Worm (Caenorhabditis elegans): ENCODE results near the gene cyn-16.

cyn-16 gene

DNA sequence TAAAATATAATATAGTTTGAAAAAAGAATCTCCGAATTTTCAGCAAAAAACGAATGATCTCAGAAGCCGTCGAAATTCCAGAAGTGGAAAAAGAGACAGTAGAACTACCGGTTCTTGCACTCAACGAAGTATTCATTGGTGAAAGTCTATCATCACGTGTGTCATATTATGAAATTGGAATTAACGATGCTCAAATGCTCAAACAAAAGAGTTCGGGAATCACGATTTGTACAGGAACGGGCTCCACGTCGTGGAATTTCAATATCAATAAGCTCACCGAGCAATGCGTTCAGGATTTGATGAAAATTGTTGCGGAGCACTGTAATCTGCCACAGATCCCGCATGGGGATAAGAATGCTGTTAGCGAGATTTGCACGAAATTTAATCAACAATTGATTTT lies 21.8 kb upstream of the cyn-16 start:
- TF ChIP-seq elt-1 (tag; optimal IDR thresholded peaks at IDR 0.05): no peak
- TF ChIP-seq pha-4 (tag; optimal IDR thresholded peaks at IDR 0.05): no peak
- peak; percentile 35 for TF ChIP-seq lsy-12 (tag; optimal IDR thresholded peaks at IDR 0.05)
- TF ChIP-seq unc-62 (GFP tag; optimal IDR thresholded peaks at IDR 0.05): no peak
- no peak for TF ChIP-seq jun-1 (tag; optimal IDR thresholded peaks at IDR 0.05)
- peak; percentile 33 for TF ChIP-seq nhr-43 (tag; optimal IDR thresholded peaks at IDR 0.05; ENCODE audit: poor library complexity, severe bottlenecking)
- TF ChIP-seq ama-1 (optimal IDR thresholded peaks at IDR 0.05): peak; percentile 83

DNA sequence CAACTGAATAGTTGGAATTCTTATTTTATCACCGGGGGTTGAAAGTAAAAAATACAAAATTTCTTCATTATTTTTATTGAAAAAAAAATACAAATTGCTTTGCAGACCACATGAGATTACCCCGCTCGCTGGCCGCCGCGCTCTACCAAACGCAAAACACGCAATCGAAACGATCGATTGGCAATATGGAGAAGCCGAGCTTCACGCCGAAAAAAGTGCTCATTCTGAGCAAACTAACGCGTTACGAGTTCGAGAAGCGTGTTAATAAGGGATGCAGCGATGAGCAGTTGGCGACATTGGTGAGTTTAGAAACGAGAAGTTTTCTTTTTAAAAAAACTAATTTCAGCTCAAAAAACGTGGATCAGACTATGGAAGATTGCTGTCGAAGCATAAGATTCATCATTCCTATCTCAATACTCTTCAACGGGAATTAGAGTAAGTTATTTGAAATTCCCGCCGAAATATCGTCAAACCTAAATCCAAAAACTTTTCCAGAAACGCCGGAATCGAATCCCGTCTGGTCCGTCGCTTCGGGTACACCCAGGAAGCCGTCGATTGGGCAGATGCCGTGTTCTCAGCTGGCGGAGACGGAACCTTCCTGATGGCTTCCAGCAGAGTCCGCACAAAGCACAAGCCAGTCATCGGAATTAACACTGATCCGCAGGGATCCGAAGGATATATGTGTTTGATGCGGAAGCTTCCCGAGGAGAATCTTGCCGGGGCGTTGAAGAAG lies 19.0 kb upstream of the cyn-16 start:
- TF ChIP-seq ama-1 (optimal IDR thresholded peaks at IDR 0.05) (peak; percentile 67), daf-12 (tag; optimal IDR thresholded peaks at IDR 0.05) (no peak), nhr-43 (tag; optimal IDR thresholded peaks at IDR 0.05; ENCODE audit: poor library complexity, severe bottlenecking) (peak; percentile 58), lsy-12 (tag; optimal IDR thresholded peaks at IDR 0.05) (peak; percentile 36)

DNA sequence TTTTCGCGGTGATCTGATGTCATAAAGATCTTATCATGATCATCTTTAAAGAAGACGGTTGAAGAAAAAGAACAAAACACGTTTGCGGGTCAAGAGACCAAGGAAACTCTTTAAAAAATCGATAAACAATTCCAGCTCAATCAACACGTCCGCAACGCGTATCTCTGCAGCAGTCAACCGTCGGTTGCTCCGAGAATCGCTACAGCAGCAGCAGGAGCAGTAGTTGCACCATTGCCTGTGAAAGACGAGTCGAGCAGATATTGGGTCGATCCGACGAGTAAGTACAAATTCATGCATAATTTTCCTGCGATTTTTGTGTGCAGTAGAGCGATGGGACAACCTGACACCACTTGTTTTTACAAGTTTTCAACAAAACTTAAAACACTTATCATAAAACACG lies 18.0 kb upstream of the cyn-16 start:
- TF ChIP-seq nhr-43 (tag; optimal IDR thresholded peaks at IDR 0.05; ENCODE audit: poor library complexity, severe bottlenecking) (peak; percentile 32), ama-1 (optimal IDR thresholded peaks at IDR 0.05) (peak; percentile 78), nfya-1 (tag; optimal IDR thresholded peaks at IDR 0.05; ENCODE audit: insufficient read depth) (peak; percentile 6), ztf-4 (tag; optimal IDR thresholded peaks at IDR 0.05) (no peak)

DNA sequence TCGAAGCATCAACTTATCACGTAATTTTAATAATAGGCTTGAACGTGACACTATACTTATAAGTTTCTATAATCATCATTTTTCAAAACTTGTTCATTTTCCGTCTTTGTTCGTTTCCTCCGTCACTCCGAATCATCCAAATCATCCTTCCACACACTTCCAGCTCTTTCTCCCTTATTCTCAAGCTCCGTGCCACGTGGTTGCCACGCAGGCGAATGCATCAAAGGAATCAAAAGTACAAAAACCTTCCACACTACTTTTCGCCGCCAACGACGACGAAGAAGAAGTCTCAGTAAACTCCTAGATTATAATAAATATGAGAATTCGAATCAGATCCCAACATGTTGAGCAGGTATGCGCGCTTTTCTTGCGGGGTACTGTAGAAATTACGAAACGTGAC lies 17.6 kb upstream of the cyn-16 start:
- TF ChIP-seq ama-1 (optimal IDR thresholded peaks at IDR 0.05) (peak; percentile 70), ztf-4 (tag; optimal IDR thresholded peaks at IDR 0.05) (no peak)

DNA sequence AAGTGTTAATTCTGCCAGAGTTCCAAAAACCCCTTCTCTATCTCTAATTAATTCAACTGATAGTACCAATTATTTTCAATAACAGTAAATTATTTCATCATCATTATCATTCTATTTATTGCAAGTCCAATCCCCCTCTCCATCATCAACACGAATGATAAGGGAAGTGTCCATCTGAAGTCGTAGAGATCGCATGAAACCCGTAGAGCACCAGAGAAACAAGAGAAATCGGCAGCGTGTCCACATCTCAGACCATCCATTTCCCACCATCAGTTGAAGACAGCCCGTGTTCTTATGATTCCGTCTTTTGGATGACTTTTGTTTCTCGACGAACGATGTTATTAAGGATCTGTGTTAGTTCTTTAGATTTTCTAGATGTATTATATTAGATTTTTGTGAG lies 16.9 kb upstream of the cyn-16 start:
- TF ChIP-seq nhr-23 (tag; optimal IDR thresholded peaks at IDR 0.05) (peak; percentile 70), nhr-28 (tag; optimal IDR thresholded peaks at IDR 0.05) (no peak), elt-3 (tag; optimal IDR thresholded peaks at IDR 0.05) (peak in 2 of 3 experiments; percentile 40 to 85), fkh-10 (GFP tag; optimal IDR thresholded peaks at IDR 0.05) (no peak), nhr-43 (tag; optimal IDR thresholded peaks at IDR 0.05; ENCODE audit: poor library complexity, severe bottlenecking) (peak; percentile 33)

DNA sequence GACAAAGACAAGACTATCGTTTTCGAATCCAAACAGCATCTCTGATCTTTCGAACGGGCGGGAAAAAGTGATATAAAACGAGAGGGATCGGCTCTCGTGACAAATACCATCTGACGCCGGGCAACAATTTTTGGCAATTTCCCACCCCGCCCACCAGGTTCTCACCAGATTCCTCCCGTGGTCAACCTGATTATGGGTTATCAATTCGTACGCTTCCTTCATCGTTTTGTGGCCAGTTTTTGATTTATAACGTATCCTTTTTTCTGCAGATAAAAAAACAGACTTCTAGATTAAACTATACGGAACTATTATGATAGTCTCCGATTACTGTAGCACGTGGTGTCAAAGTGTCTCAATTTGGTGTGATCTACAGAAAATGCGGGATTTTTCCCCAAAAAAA lies 16.4 kb upstream of the cyn-16 start:
- TF ChIP-seq ZK546.5 (tag; optimal IDR thresholded peaks at IDR 0.05) (no peak), hmg-11 (tag; optimal IDR thresholded peaks at IDR 0.05) (no peak), ztf-11 (tag; optimal IDR thresholded peaks at IDR 0.05) (no peak), nhr-25 (tag; optimal IDR thresholded peaks at IDR 0.05) (no peak), pha-4 (tag; optimal IDR thresholded peaks at IDR 0.05) (no peak), jun-1 (tag; optimal IDR thresholded peaks at IDR 0.05) (peak; percentile 46), mdl-1 (tag; optimal IDR thresholded peaks at IDR 0.05) (no peak), ceh-16 (tag; optimal IDR thresholded peaks at IDR 0.05) (no peak), egl-5 (tag; optimal IDR thresholded peaks at IDR 0.05) (no peak), elt-3 (tag; optimal IDR thresholded peaks at IDR 0.05) (no peak), lin-39 (tag; optimal IDR thresholded peaks at IDR 0.05) (no peak), elt-1 (tag; optimal IDR thresholded peaks at IDR 0.05) (no peak), nhr-28 (tag; optimal IDR thresholded peaks at IDR 0.05) (no peak), ceh-28 (tag; optimal IDR thresholded peaks at IDR 0.05) (no peak), daf-12 (tag; optimal IDR thresholded peaks at IDR 0.05) (no peak), nhr-43 (tag; optimal IDR thresholded peaks at IDR 0.05; ENCODE audit: poor library complexity, severe bottlenecking) (peak; percentile 82), fos-1 (tag; optimal IDR thresholded peaks at IDR 0.05) (no peak), ceh-9 (tag; optimal IDR thresholded peaks at IDR 0.05) (no peak), nhr-67 (tag; optimal IDR thresholded peaks at IDR 0.05) (no peak), nfya-1 (tag; optimal IDR thresholded peaks at IDR 0.05; ENCODE audit: insufficient read depth) (no peak), ama-1 (optimal IDR thresholded peaks at IDR 0.05) (peak; percentile 15)

DNA sequence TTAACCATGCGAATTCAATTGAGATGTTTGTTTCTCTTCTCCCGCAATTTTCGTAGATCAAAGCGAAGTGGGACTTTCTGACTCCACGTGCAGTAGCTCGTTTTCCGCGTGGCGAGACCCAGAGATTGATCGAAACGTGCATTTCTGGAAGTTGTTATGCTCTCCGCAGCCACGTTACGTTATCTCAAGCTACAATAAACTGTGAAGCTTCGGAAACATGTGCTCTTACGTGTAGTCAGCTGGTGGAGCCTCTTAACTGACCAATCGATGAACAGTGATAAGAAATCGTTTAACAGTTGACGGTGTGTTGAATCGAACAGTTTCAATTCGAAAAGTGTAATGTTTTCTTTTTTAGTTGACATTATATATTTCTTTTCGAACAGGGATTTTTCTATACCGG lies 15.6 kb upstream of the cyn-16 start:
- TF ChIP-seq nhr-25 (tag; optimal IDR thresholded peaks at IDR 0.05): no peak
- TF ChIP-seq ceh-28 (tag; optimal IDR thresholded peaks at IDR 0.05): no peak
- no peak for TF ChIP-seq nhr-11 (tag; optimal IDR thresholded peaks at IDR 0.05)
- no peak for TF ChIP-seq fkh-10 (GFP tag; optimal IDR thresholded peaks at IDR 0.05)
- no peak for TF ChIP-seq aly-2 (tag; optimal IDR thresholded peaks at IDR 0.05)
- TF ChIP-seq nfya-1 (tag; optimal IDR thresholded peaks at IDR 0.05; ENCODE audit: insufficient read depth): peak; percentile 33
- peak; percentile 83 for TF ChIP-seq pqm-1 (tag; optimal IDR thresholded peaks at IDR 0.05)
- TF ChIP-seq mml-1 (tag; optimal IDR thresholded peaks at IDR 0.05): no peak
- TF ChIP-seq nhr-23 (tag; optimal IDR thresholded peaks at IDR 0.05): no peak
- TF ChIP-seq nhr-28 (tag; optimal IDR thresholded peaks at IDR 0.05): no peak
- no peak for TF ChIP-seq snpc-4 (tag; optimal IDR thresholded peaks at IDR 0.05)
- TF ChIP-seq elt-2 (tag; optimal IDR thresholded peaks at IDR 0.05): peak; percentile 80
- peak; percentile 35 for TF ChIP-seq pha-4 (tag; optimal IDR thresholded peaks at IDR 0.05)
